Fruit fly (Drosophila melanogaster) whole organism, embryonic: ENCODE measurements around the gene pygo.

Experiments
- Atf-2 ChIP-seq: fragments of 200-800 bp; sonication (Bioruptor generic); optimal IDR thresholded peaks from 2 replicates; lab custom pipeline; 2016; ENCODE audit warnings: missing biosample characterization, missing genetic modification characterization
- Atf3 ChIP-seq: fragments of 200-800 bp; sonication (Bioruptor generic); optimal IDR thresholded peaks from 3 replicates; lab custom pipeline; 2016; ENCODE audit warnings: missing biosample characterization, missing genetic modification characterization
- Awh ChIP-seq: fragments of 200-800 bp; sonication (Bioruptor generic); IDR thresholded peaks from 2 replicates; pipeline ENCODE4, ENCODE4 v1.3.6; 2022; ENCODE audit warnings: missing biosample characterization, missing genetic modification characterization
- CG10147 ChIP-seq: fragments of 200-800 bp; sonication (Bioruptor generic); optimal IDR thresholded peaks from 2 replicates; lab custom pipeline; 2019; ENCODE audit warnings: missing biosample characterization, mild to moderate bottlenecking, missing genetic modification characterization, moderate library complexity
- CG10431 ChIP-seq: fragments of 200-800 bp; sonication (Bioruptor generic); optimal IDR thresholded peaks from 3 replicates; lab custom pipeline; 2018; ENCODE audit warnings: missing biosample characterization, mild to moderate bottlenecking, missing genetic modification characterization
- CG10979 ChIP-seq: fragments of 200-800 bp; sonication (Bioruptor generic); optimal IDR thresholded peaks from 2 replicates; lab custom pipeline; 2018; ENCODE audit warnings: missing biosample characterization, mild to moderate bottlenecking, missing genetic modification characterization, moderate library complexity
- CG11085 ChIP-seq: fragments of 200-800 bp; sonication (Bioruptor generic); IDR thresholded peaks from 2 replicates; pipeline ENCODE4 v1.3.6; 2022; ENCODE audit warnings: missing biosample characterization, missing genetic modification characterization
- CG11093 ChIP-seq: fragments of 200-800 bp; sonication (Bioruptor generic); IDR thresholded peaks from 3 replicates; pipeline ENCODE4 v1.3.6; 2022; ENCODE audit warnings: missing biosample characterization, missing genetic modification characterization
- CG11456 ChIP-seq: fragments of 200-800 bp; sonication (Bioruptor generic); IDR thresholded peaks from 3 replicates; pipeline ENCODE4 v1.3.6; 2022; ENCODE audit warnings: missing biosample characterization, missing genetic modification characterization
- CG12236 ChIP-seq: fragments of 200-800 bp; sonication (Bioruptor generic); optimal IDR thresholded peaks from 2 replicates; lab custom pipeline; 2016; ENCODE audit warnings: missing biosample characterization, missing genetic modification characterization
- CG13123 ChIP-seq: fragments of 200-800 bp; sonication (Bioruptor generic); optimal IDR thresholded peaks from 2 replicates; lab custom pipeline; 2016; ENCODE audit warnings: missing biosample characterization, missing genetic modification characterization
- CG18764 ChIP-seq: fragments of 200-800 bp; sonication (Bioruptor generic); optimal IDR thresholded peaks from 3 replicates; lab custom pipeline; 2016; ENCODE audit warnings: missing biosample characterization, missing genetic modification characterization
- CG2875 ChIP-seq: fragments of 200-800 bp; sonication (Bioruptor generic); optimal IDR thresholded peaks from 2 replicates; lab custom pipeline; 2017; ENCODE audit warnings: missing biosample characterization, mild to moderate bottlenecking, missing genetic modification characterization, missing genetic modification reagents
- CG3065 ChIP-seq: fragments of 200-800 bp; sonication (Bioruptor generic); optimal IDR thresholded peaks from 2 replicates; lab custom pipeline; 2016; ENCODE audit warnings: missing biosample characterization, missing genetic modification characterization
- CG31441 ChIP-seq: fragments of 200-800 bp; sonication (Bioruptor generic); IDR thresholded peaks from 2 replicates; pipeline ENCODE4 v1.3.6; 2022; ENCODE audit warnings: missing biosample characterization, missing genetic modification characterization
- CG3847 ChIP-seq: fragments of 200-800 bp; sonication (Bioruptor generic); IDR thresholded peaks from 2 replicates; pipeline ENCODE4 v1.3.6; 2022; ENCODE audit warnings: missing biosample characterization, missing genetic modification characterization
- CG3995 ChIP-seq: fragments of 200-800 bp; sonication (Bioruptor generic); optimal IDR thresholded peaks from 3 replicates; lab custom pipeline; 2016; ENCODE audit warnings: missing biosample characterization, missing genetic modification characterization
- CG4360 ChIP-seq: fragments of 200-800 bp; sonication (Bioruptor generic); IDR thresholded peaks from 2 replicates; pipeline ENCODE4 v1.3.6; 2022; ENCODE audit warnings: missing biosample characterization, missing genetic modification characterization
- CG6791 ChIP-seq: fragments of 200-800 bp; sonication (Bioruptor generic); IDR thresholded peaks from 3 replicates; pipeline ENCODE4 v1.3.6; 2022; ENCODE audit warnings: missing biosample characterization, missing genetic modification characterization; ENCODE audit not compliant: partially characterized antibody
- CG7357 ChIP-seq: fragments of 200-800 bp; sonication (Bioruptor generic); IDR thresholded peaks from 3 replicates; pipeline ENCODE4 v1.3.6; 2022; ENCODE audit warnings: missing biosample characterization, missing genetic modification characterization
- CG7786 ChIP-seq: fragments of 200-800 bp; sonication (Bioruptor generic); optimal IDR thresholded peaks from 2 replicates; lab custom pipeline; 2016; ENCODE audit warnings: missing biosample characterization, missing genetic modification characterization
- CG9797 ChIP-seq: fragments of 200-800 bp; sonication (Bioruptor generic); optimal IDR thresholded peaks from 3 replicates; lab custom pipeline; 2018; ENCODE audit warnings: missing biosample characterization, mild to moderate bottlenecking, missing genetic modification characterization
- CkIIα-i1 ChIP-seq: fragments of 200-800 bp; sonication (Bioruptor generic); IDR thresholded peaks from 2 replicates; pipeline ENCODE4 v1.3.6; 2022; ENCODE audit warnings: missing biosample characterization, missing genetic modification characterization
- Dbx ChIP-seq: fragments of 200-800 bp; sonication (Bioruptor generic); IDR thresholded peaks from 3 replicates; pipeline ENCODE4 v1.3.6; 2022; ENCODE audit warnings: missing biosample characterization, missing genetic modification characterization
- ERR ChIP-seq: fragments of 200-800 bp; sonication (Bioruptor generic); optimal IDR thresholded peaks from 2 replicates; lab custom pipeline; 2016; ENCODE audit warnings: missing biosample characterization, missing genetic modification characterization
- GATAe ChIP-seq: fragments of 200-800 bp; sonication (Bioruptor generic); conservative IDR thresholded peaks from 2 replicates; pipeline ENCODE4 v1.3.6; 2022; ENCODE audit warnings: missing biosample characterization, missing genetic modification characterization
- HLH4C ChIP-seq: fragments of 200-800 bp; sonication (Bioruptor generic); IDR thresholded peaks from 3 replicates; pipeline ENCODE4 v1.3.6; 2022; ENCODE audit warnings: missing biosample characterization, missing genetic modification characterization; ENCODE audit not compliant: partially characterized antibody
- Hey ChIP-seq: fragments of 200-800 bp; sonication (Bioruptor generic); optimal IDR thresholded peaks from 3 replicates; lab custom pipeline; 2018; ENCODE audit warnings: missing biosample characterization, mild to moderate bottlenecking, missing genetic modification characterization
- HmgD ChIP-seq: fragments of 200-800 bp; sonication (Bioruptor generic); optimal IDR thresholded peaks from 3 replicates; lab custom pipeline; 2016; ENCODE audit warnings: missing biosample characterization, missing genetic modification characterization
- Hr51 ChIP-seq, 2 experiments: fragments of 200-800 bp; sonication (Bioruptor generic); optimal IDR thresholded peaks; 2 replicates in 1 of 2; 3 replicates in 1 of 2; lab custom pipeline; 2016 to 2018; ENCODE audit warnings: missing biosample characterization in 2 of 2, missing genetic modification characterization in 2 of 2, mild to moderate bottlenecking in 1 of 2, moderate library complexity in 1 of 2
- Kr ChIP-seq: fragments of 200-800 bp; sonication (Bioruptor generic); optimal IDR thresholded peaks from 2 replicates; lab custom pipeline; 2017; ENCODE audit warnings: missing biosample characterization, mild to moderate bottlenecking, missing genetic modification characterization
- Mad ChIP-seq: fragments of 200-800 bp; sonication (Bioruptor generic); optimal IDR thresholded peaks from 2 replicates; lab custom pipeline; 2016; ENCODE audit warnings: missing biosample characterization, missing genetic modification characterization
- Max ChIP-seq: fragments of 200-800 bp; sonication (Bioruptor generic); optimal IDR thresholded peaks from 2 replicates; lab custom pipeline; 2016; ENCODE audit warnings: missing biosample characterization, mild to moderate bottlenecking, missing genetic modification characterization
- NFAT ChIP-seq: fragments of 200-800 bp; sonication (Bioruptor generic); IDR thresholded peaks from 2 replicates; pipeline ENCODE4 v1.3.6; 2022; ENCODE audit warnings: missing biosample characterization, missing genetic modification characterization
- Oaz ChIP-seq: fragments of 200-800 bp; sonication (Bioruptor generic); IDR thresholded peaks from 2 replicates; pipeline ENCODE4 v1.3.6; 2022; ENCODE audit warnings: missing biosample characterization, missing genetic modification characterization
- Sox102F ChIP-seq: fragments of 200-800 bp; sonication (Bioruptor generic); optimal IDR thresholded peaks from 2 replicates; lab custom pipeline; 2018; ENCODE audit warnings: missing biosample characterization, mild to moderate bottlenecking, missing genetic modification characterization, moderate library complexity
- Ssrp ChIP-seq: fragments of 200-800 bp; sonication (Bioruptor generic); optimal IDR thresholded peaks from 2 replicates; lab custom pipeline; 2018; ENCODE audit warnings: missing biosample characterization, mild to moderate bottlenecking, missing genetic modification characterization, moderate library complexity
- ash1 ChIP-seq: fragments of 200-800 bp; sonication (Bioruptor generic); optimal IDR thresholded peaks from 2 replicates; lab custom pipeline; 2018; ENCODE audit warnings: missing biosample characterization, mild to moderate bottlenecking, missing genetic modification characterization
- bbx ChIP-seq: fragments of 200-800 bp; sonication (Bioruptor generic); IDR thresholded peaks from 2 replicates; pipeline ENCODE4 v1.3.6; 2022; ENCODE audit warnings: missing biosample characterization, missing genetic modification characterization; ENCODE audit not compliant: partially characterized antibody
- bcd ChIP-seq: fragments of 200-800 bp; sonication (Bioruptor generic); optimal IDR thresholded peaks from 2 replicates; lab custom pipeline; 2017; ENCODE audit warnings: missing biosample characterization, mild to moderate bottlenecking, missing genetic modification characterization
- eyg ChIP-seq: fragments of 200-800 bp; sonication (Bioruptor generic); optimal IDR thresholded peaks from 3 replicates; lab custom pipeline; 2016; ENCODE audit warnings: missing biosample characterization, missing genetic modification characterization
- gce ChIP-seq: fragments of 200-800 bp; sonication (Bioruptor generic); IDR thresholded peaks from 3 replicates; pipeline ENCODE4 v1.3.6; 2022; ENCODE audit warnings: missing biosample characterization, missing genetic modification characterization
- grau ChIP-seq: fragments of 200-800 bp; optimal IDR thresholded peaks from 3 replicates; lab custom pipeline; 2019; ENCODE audit warnings: missing biosample characterization, mild to moderate bottlenecking, missing genetic modification characterization, moderate library complexity
- hbn ChIP-seq: fragments of 200-800 bp; sonication (Bioruptor generic); IDR thresholded peaks from 2 replicates; pipeline ENCODE4 v1.3.6; 2022; ENCODE audit warnings: missing biosample characterization, missing genetic modification characterization; ENCODE audit not compliant: partially characterized antibody
- jumu ChIP-seq: fragments of 200-800 bp; sonication (Bioruptor generic); optimal IDR thresholded peaks from 3 replicates; lab custom pipeline; 2016; ENCODE audit warnings: missing biosample characterization, missing genetic modification characterization
- nerfin-1 ChIP-seq: fragments of 200-800 bp; sonication (Bioruptor generic); optimal IDR thresholded peaks from 3 replicates; lab custom pipeline; 2019; ENCODE audit warnings: missing biosample characterization, mild to moderate bottlenecking, missing genetic modification characterization, moderate library complexity
- nerfin-2 ChIP-seq: fragments of 200-800 bp; sonication (Bioruptor generic); IDR thresholded peaks from 2 replicates; pipeline ENCODE4 v1.3.6; 2022; ENCODE audit warnings: missing biosample characterization, missing genetic modification characterization; ENCODE audit not compliant: partially characterized antibody
- onecut ChIP-seq: fragments of 200-800 bp; sonication (Bioruptor generic); IDR thresholded peaks from 2 replicates; pipeline ENCODE4 v1.3.6; 2022; ENCODE audit warnings: missing biosample characterization, missing genetic modification characterization
- p53 ChIP-seq: fragments of 200-800 bp; sonication (Bioruptor generic); optimal IDR thresholded peaks from 2 replicates; lab custom pipeline; 2016; ENCODE audit warnings: missing biosample characterization, missing genetic modification characterization
- run ChIP-seq: fragments of 200-800 bp; sonication (Bioruptor generic); optimal IDR thresholded peaks from 3 replicates; lab custom pipeline; 2018; ENCODE audit warnings: missing biosample characterization, mild to moderate bottlenecking, missing genetic modification characterization
- sug ChIP-seq: fragments of 200-800 bp; optimal IDR thresholded peaks from 2 replicates; lab custom pipeline; 2019; ENCODE audit warnings: missing biosample characterization, mild to moderate bottlenecking, missing genetic modification characterization, moderate library complexity
- ttk ChIP-seq: fragments of 200-800 bp; sonication (Bioruptor generic); IDR thresholded peaks from 2 replicates; pipeline ENCODE4 v2.1.2; 2022; ENCODE audit warnings: missing biosample characterization, missing genetic modification characterization

pygo gene

dm6 chr3R:31566738-31567137 lies 13.8 kb downstream of the pygo start (continued):
- TF ChIP-seq CG3847 (GFP tag; lab: Robert Waterston, UW) = no peak
- peak; percentile 40 for TF ChIP-seq CG2875
- TF ChIP-seq Kr = no peak
- TF ChIP-seq Atf3 (GFP tag; lab: Kevin White, UChicago) = no peak
- TF ChIP-seq CG12236 = no peak
- no peak for TF ChIP-seq CG6791 (GFP tag; lab: Robert Waterston, UW)
- TF ChIP-seq hbn (GFP tag; lab: Robert Waterston, UW) = no peak
- no peak for TF ChIP-seq CG13123 (GFP tag; lab: Kevin White, UChicago)
- TF ChIP-seq CG10979 (tag; lab: Kevin White, UChicago) = peak; percentile 71
- peak; percentile 52 for TF ChIP-seq Sox102F (GFP tag; lab: Kevin White, UChicago)
- no peak for TF ChIP-seq HmgD (GFP tag; lab: Kevin White, UChicago)
- TF ChIP-seq CG7357 = peak; percentile 10; the same call in 1 of the 3 replicates
- TF ChIP-seq sug (tag; lab: Kevin White, UChicago) = no peak
- TF ChIP-seq run (tag; lab: Kevin White, UChicago) = no peak
- TF ChIP-seq CG3065 (GFP tag; lab: Kevin White, UChicago) = no peak
- no peak for TF ChIP-seq CG11085
- no peak for TF ChIP-seq p53 (GFP tag; lab: Kevin White, UChicago)
- TF ChIP-seq ERR (GFP tag; lab: Kevin White, UChicago) = no peak
- TF ChIP-seq bcd (GFP tag; lab: Kevin White, UChicago) = peak; percentile 18
- peak; percentile 71; the same call in 1 of the 3 replicates for TF ChIP-seq gce (GFP tag; lab: Robert Waterston, UW)
- TF ChIP-seq jumu (GFP tag; lab: Kevin White, UChicago) = no peak
- no peak for TF ChIP-seq Dbx (GFP tag; lab: Robert Waterston, UW)
- TF ChIP-seq Max (GFP tag; lab: Kevin White, UChicago) = no peak
- TF ChIP-seq CG11456 (GFP tag; lab: Robert Waterston, UW) = no peak
- no peak for TF ChIP-seq CG3995 (GFP tag; lab: Kevin White, UChicago)
- no peak for TF ChIP-seq ash1 (GFP tag; lab: Kevin White, UChicago)
- TF ChIP-seq Hr51 (GFP tag; optimal IDR thresholded peaks at IDR 0.05; lab: Kevin White, UChicago) = no peak
- TF ChIP-seq GATAe (GFP tag; lab: Robert Waterston, UW) = no peak
- TF ChIP-seq CG9797 (GFP tag; lab: Kevin White, UChicago) = no peak
- TF ChIP-seq nerfin-2 = no peak
- TF ChIP-seq CG4360 (GFP tag; lab: Robert Waterston, UW) = 0 out of 2 replicates have a peak, but pooled peaks have one; percentile 40
- TF ChIP-seq Ssrp (tag; lab: Kevin White, UChicago) = peak; percentile 60
- TF ChIP-seq CkIIα-i1 (GFP tag; lab: Robert Waterston, UW) = no peak
- no peak for TF ChIP-seq Hey (tag; lab: Kevin White, UChicago)
- TF ChIP-seq Mad (GFP tag; lab: Kevin White, UChicago) = no peak
- no peak for TF ChIP-seq CG10431 (GFP tag; lab: Kevin White, UChicago)
- no peak for TF ChIP-seq bbx (GFP tag; lab: Robert Waterston, UW)
- TF ChIP-seq CG7786 (GFP tag; lab: Kevin White, UChicago) = peak; percentile 14
- TF ChIP-seq nerfin-1 = peak; percentile 28
- TF ChIP-seq eyg (GFP tag; lab: Kevin White, UChicago) = no peak
- TF ChIP-seq CG11093 (GFP tag; lab: Robert Waterston, UW) = no peak
- no peak for TF ChIP-seq Atf-2 (GFP tag; lab: Kevin White, UChicago)
- TF ChIP-seq NFAT (GFP tag; lab: Robert Waterston, UW) = no peak
- peak; percentile 56; the same call in 1 of the 2 replicates for TF ChIP-seq ttk (GFP tag; lab: Robert Waterston, UW)
- no peak for TF ChIP-seq CG18764
- no peak for TF ChIP-seq HLH4C (GFP tag; lab: Robert Waterston, UW)
- peak; percentile 70 for TF ChIP-seq Awh (GFP tag; lab: Robert Waterston, UW)
- no peak for TF ChIP-seq Oaz (GFP tag; lab: Robert Waterston, UW)
- TF ChIP-seq CG10147 (GFP tag; lab: Kevin White, UChicago) = no peak
- TF ChIP-seq onecut (GFP tag; lab: Robert Waterston, UW) = peak; percentile 73
- TF ChIP-seq CG31441 (GFP tag; lab: Robert Waterston, UW) = peak; percentile 45; the same call in 1 of the 2 replicates
- peak; percentile 39 for TF ChIP-seq grau
